Worm (Caenorhabditis elegans): ENCODE measurements around the gene pqn-57.

DNA sequence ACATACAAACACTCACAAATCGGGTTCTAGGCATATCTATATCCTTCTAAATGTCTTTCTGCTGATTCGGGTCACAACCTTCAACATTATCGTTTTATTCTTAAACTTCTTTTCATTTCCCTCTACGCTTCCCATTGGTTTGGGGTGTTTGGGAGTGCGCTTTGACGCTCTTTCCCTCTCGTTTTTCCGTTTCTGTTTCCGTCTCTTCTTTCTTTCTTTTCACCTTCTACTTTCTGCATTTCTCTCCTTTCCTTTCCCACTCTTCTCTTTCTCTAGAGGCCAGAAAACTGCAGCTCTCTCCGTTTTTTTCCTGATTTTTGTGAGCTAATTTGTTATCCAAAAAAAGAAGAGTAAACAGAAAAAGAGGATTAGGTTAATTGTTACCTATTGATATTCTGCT, 44.5 kb downstream of the pqn-57 start:
- no peak for TF ChIP-seq him-1 (tag; optimal IDR thresholded peaks at IDR 0.05)
- no peak for TF ChIP-seq W03F9.2 (tag; optimal IDR thresholded peaks at IDR 0.05)
- TF ChIP-seq dao-5 (tag; optimal IDR thresholded peaks at IDR 0.05): no peak

All from whole organism, L4/young adult.